Worm (Caenorhabditis elegans) whole organism, late embryonic: ENCODE data around the gene tig-2.

Experiments used
- T23F11.4 ChIP-seq: fragments of 200-800 bp; sonication (Bioruptor generic); optimal IDR thresholded peaks from 2 replicates; lab custom pipeline; 2018; ENCODE audit warnings: mild to moderate bottlenecking, missing genetic modification characterization, missing compliant biosample characterization
- dve-1 ChIP-seq: sonication (generic microtip); optimal IDR thresholded peaks from 2 replicates; lab custom pipeline; 2017; ENCODE audit warnings: antibody characterized with exemption, mild to moderate bottlenecking, missing genetic modification characterization, missing compliant biosample characterization
- hlh-13 ChIP-seq: fragments of 200-800 bp; sonication (Bioruptor generic); optimal IDR thresholded peaks from 2 replicates; lab custom pipeline; 2018; ENCODE audit warnings: mild to moderate bottlenecking, missing genetic modification characterization, missing compliant biosample characterization
- lin-11 ChIP-seq: fragments of 200-800 bp; sonication (Bioruptor generic); optimal IDR thresholded peaks from 2 replicates; lab custom pipeline; 2018; ENCODE audit warnings: mild to moderate bottlenecking, missing genetic modification characterization, missing compliant biosample characterization
- rnt-1 ChIP-seq: sonication (generic microtip); optimal IDR thresholded peaks from 2 replicates; lab custom pipeline; 2016; ENCODE audit warnings: missing genetic modification characterization, missing compliant biosample characterization

- TF ChIP-seq dve-1 (no peak), hlh-13 (no peak), rnt-1 (tag; lab: Kevin White, UChicago) (no peak), lin-11 (no peak), T23F11.4 (GFP tag; lab: Kevin White, UChicago) (no peak)
These were observed 12.2 kb upstream of the tig-2 start, which contains the start of gene ugt-61 for ce11 chrV:4742190-4742589.
